Fruit fly (Drosophila melanogaster) whole organism, embryonic: Measurements from ENCODE around the gene CG4839.

Source experiments
- Atf6 ChIP-seq: fragments of 200-800 bp; sonication (Bioruptor generic); IDR thresholded peaks from 2 replicates; pipeline ENCODE4 v1.3.6; 2022; ENCODE audit warnings: missing biosample characterization, missing genetic modification characterization
- Awh ChIP-seq: fragments of 200-800 bp; sonication (Bioruptor generic); IDR thresholded peaks from 2 replicates; pipeline ENCODE4, ENCODE4 v1.3.6; 2022; ENCODE audit warnings: missing biosample characterization, missing genetic modification characterization
- CG12942 ChIP-seq: fragments of 200-800 bp; sonication (Bioruptor generic); optimal IDR thresholded peaks from 3 replicates; lab custom pipeline; 2016; ENCODE audit warnings: missing biosample characterization, missing genetic modification characterization
- CG14050 ChIP-seq: fragments of 200-800 bp; sonication (Bioruptor generic); IDR thresholded peaks from 3 replicates; pipeline ENCODE4 v1.3.6; 2022; ENCODE audit warnings: missing biosample characterization, missing genetic modification characterization
- CG15011 ChIP-seq: fragments of 200-800 bp; sonication (Bioruptor generic); optimal IDR thresholded peaks from 3 replicates; lab custom pipeline; 2018; ENCODE audit warnings: missing biosample characterization, mild to moderate bottlenecking, missing genetic modification characterization
- CG15601 ChIP-seq: fragments of 200-800 bp; sonication (Bioruptor generic); optimal IDR thresholded peaks from 3 replicates; lab custom pipeline; 2019; ENCODE audit warnings: missing biosample characterization, mild to moderate bottlenecking, missing genetic modification characterization, moderate library complexity
- CG15696 ChIP-seq: fragments of 200-800 bp; sonication (Bioruptor generic); optimal IDR thresholded peaks from 2 replicates; lab custom pipeline; 2019; ENCODE audit warnings: missing biosample characterization, mild to moderate bottlenecking, missing genetic modification characterization, moderate library complexity
- CG16815 ChIP-seq: fragments of 200-800 bp; sonication (Bioruptor generic); optimal IDR thresholded peaks from 3 replicates; lab custom pipeline; 2017; ENCODE audit warnings: missing biosample characterization, mild to moderate bottlenecking, missing genetic modification characterization
- CG17328 ChIP-seq: fragments of 200-800 bp; sonication (Bioruptor generic); IDR thresholded peaks from 2 replicates; pipeline ENCODE4 v1.3.6; 2022; ENCODE audit warnings: missing biosample characterization, missing genetic modification characterization
- CG17829 ChIP-seq: fragments of 200-800 bp; optimal IDR thresholded peaks from 2 replicates; lab custom pipeline; 2019; ENCODE audit warnings: missing biosample characterization, mild to moderate bottlenecking, missing genetic modification characterization, moderate library complexity
- CG18011 ChIP-seq: fragments of 200-800 bp; sonication (Bioruptor generic); optimal IDR thresholded peaks from 2 replicates; lab custom pipeline; 2017; ENCODE audit warnings: missing biosample characterization, missing genetic modification characterization, mild to moderate bottlenecking, moderate library complexity, missing genotype
- CG18619 ChIP-seq: fragments of 200-800 bp; sonication (Bioruptor generic); optimal IDR thresholded peaks from 3 replicates; lab custom pipeline; 2017; ENCODE audit warnings: missing biosample characterization, mild to moderate bottlenecking, missing genetic modification characterization
- CG2129 ChIP-seq: fragments of 200-800 bp; sonication (Bioruptor generic); IDR thresholded peaks from 2 replicates; pipeline ENCODE4 v1.3.6; 2022; ENCODE audit warnings: missing biosample characterization, missing genetic modification characterization; ENCODE audit not compliant: partially characterized antibody
- CG31224 ChIP-seq: fragments of 200-800 bp; sonication (Bioruptor generic); IDR thresholded peaks from 2 replicates; pipeline ENCODE4 v1.3.6; 2022; ENCODE audit warnings: missing biosample characterization, missing genetic modification characterization
- CG34224 ChIP-seq: fragments of 200-800 bp; sonication (Bioruptor generic); IDR thresholded peaks from 3 replicates; pipeline ENCODE4 v1.3.6; 2022; ENCODE audit warnings: missing biosample characterization, missing genetic modification characterization; ENCODE audit not compliant: partially characterized antibody
- CG4617 ChIP-seq: fragments of 200-800 bp; sonication (Bioruptor generic); optimal IDR thresholded peaks from 3 replicates; lab custom pipeline; 2016; ENCODE audit warnings: missing biosample characterization, missing genetic modification characterization, borderline replicate concordance
- CG4707 ChIP-seq: fragments of 200-800 bp; sonication (Bioruptor generic); optimal IDR thresholded peaks from 2 replicates; lab custom pipeline; 2018; ENCODE audit warnings: missing biosample characterization, mild to moderate bottlenecking, missing genetic modification characterization, moderate library complexity
- CG6654 ChIP-seq: fragments of 200-800 bp; sonication (Bioruptor generic); optimal IDR thresholded peaks from 2 replicates; lab custom pipeline; 2017; ENCODE audit warnings: missing biosample characterization, mild to moderate bottlenecking, missing genetic modification characterization
- CG8478 ChIP-seq: fragments of >200 bp; optimal IDR thresholded peaks from 2 replicates; lab custom pipeline; 2018
- CG9609 ChIP-seq: fragments of 200-800 bp; sonication (Bioruptor generic); optimal IDR thresholded peaks from 3 replicates; lab custom pipeline; 2016; ENCODE audit warnings: missing biosample characterization, missing genetic modification characterization
- CHES-1-like ChIP-seq: fragments of 200-800 bp; sonication (Bioruptor generic); optimal IDR thresholded peaks from 2 replicates; lab custom pipeline; 2016; ENCODE audit warnings: missing biosample characterization, missing genetic modification characterization
- CTCF ChIP-seq: fragments of 200-800 bp; sonication (Bioruptor generic); optimal IDR thresholded peaks from 2 replicates; lab custom pipeline; 2017; ENCODE audit warnings: missing biosample characterization, mild to moderate bottlenecking, missing genetic modification characterization, moderate library complexity
- CrebB ChIP-seq: fragments of 200-800 bp; sonication (Bioruptor generic); optimal IDR thresholded peaks from 3 replicates; lab custom pipeline; 2018; ENCODE audit warnings: missing biosample characterization, mild to moderate bottlenecking, missing genetic modification characterization
- Elba2 ChIP-seq: fragments of 200-800 bp; sonication (Bioruptor generic); optimal IDR thresholded peaks from 3 replicates; lab custom pipeline; 2016; ENCODE audit warnings: missing biosample characterization, missing genetic modification characterization
- Fer3 ChIP-seq: fragments of 200-800 bp; sonication (Bioruptor generic); optimal IDR thresholded peaks from 2 replicates; lab custom pipeline; 2018; ENCODE audit warnings: missing biosample characterization, mild to moderate bottlenecking, missing genetic modification characterization, moderate library complexity
- HLH4C ChIP-seq: fragments of 200-800 bp; sonication (Bioruptor generic); IDR thresholded peaks from 3 replicates; pipeline ENCODE4 v1.3.6; 2022; ENCODE audit warnings: missing biosample characterization, missing genetic modification characterization; ENCODE audit not compliant: partially characterized antibody
- HLHmδ ChIP-seq: fragments of 200-800 bp; sonication (Bioruptor generic); optimal IDR thresholded peaks from 2 replicates; lab custom pipeline; 2018; ENCODE audit warnings: missing biosample characterization, mild to moderate bottlenecking, missing genetic modification characterization, moderate library complexity
- Mrtf ChIP-seq: fragments of 200-800 bp; sonication (Bioruptor generic); IDR thresholded peaks from 3 replicates; pipeline ENCODE4 v1.3.6; 2022; ENCODE audit warnings: missing biosample characterization, missing genetic modification characterization
- NfI ChIP-seq: fragments of 200-800 bp; sonication (Bioruptor generic); optimal IDR thresholded peaks from 3 replicates; lab custom pipeline; 2018; ENCODE audit warnings: missing biosample characterization, mild to moderate bottlenecking, missing genetic modification characterization, moderate library complexity
- Spps ChIP-seq: fragments of 200-800 bp; sonication (Bioruptor generic); optimal IDR thresholded peaks from 2 replicates; lab custom pipeline; 2018; ENCODE audit warnings: missing biosample characterization, mild to moderate bottlenecking, missing genetic modification characterization
- TFAM ChIP-seq: fragments of 200-800 bp; sonication (Bioruptor generic); optimal IDR thresholded peaks from 2 replicates; lab custom pipeline; 2017; ENCODE audit warnings: missing biosample characterization, missing genetic modification characterization, inconsistent platforms
- abd-A ChIP-seq: fragments of 200-800 bp; sonication (Bioruptor generic); optimal IDR thresholded peaks from 3 replicates; lab custom pipeline; 2019; ENCODE audit warnings: missing biosample characterization, mild to moderate bottlenecking, missing genetic modification characterization, moderate library complexity
- az2 ChIP-seq: fragments of 200-800 bp; sonication (Bioruptor generic); optimal IDR thresholded peaks from 3 replicates; lab custom pipeline; 2016; ENCODE audit warnings: missing biosample characterization, missing genetic modification characterization
- cato ChIP-seq: fragments of 200-800 bp; sonication (Bioruptor generic); optimal IDR thresholded peaks from 2 replicates; lab custom pipeline; 2016; ENCODE audit warnings: missing biosample characterization, missing genetic modification characterization, borderline replicate concordance
- chinmo ChIP-seq: fragments of 200-800 bp; sonication (Bioruptor generic); IDR thresholded peaks from 4 replicates; pipeline ENCODE4 v1.3.6; 2022; ENCODE audit warnings: missing biosample characterization, missing genetic modification characterization; ENCODE audit not compliant: partially characterized antibody
- cwo ChIP-seq: fragments of 200-800 bp; sonication (Bioruptor generic); optimal IDR thresholded peaks from 3 replicates; lab custom pipeline; 2017; ENCODE audit warnings: missing biosample characterization, missing genetic modification characterization, mild to moderate bottlenecking, moderate library complexity, missing genetic modification reagents
- da ChIP-seq: fragments of 200-800 bp; sonication (Bioruptor generic); optimal IDR thresholded peaks from 2 replicates; lab custom pipeline; 2016; ENCODE audit warnings: missing biosample characterization, missing genetic modification characterization
- dysf ChIP-seq: fragments of 200-800 bp; sonication (Bioruptor generic); IDR thresholded peaks from 3 replicates; pipeline ENCODE4 v1.3.6; 2022; ENCODE audit warnings: missing biosample characterization, missing genetic modification characterization
- fd96Cb ChIP-seq: fragments of 200-800 bp; sonication (Bioruptor generic); optimal IDR thresholded peaks from 2 replicates; lab custom pipeline; 2018; ENCODE audit warnings: missing biosample characterization, mild to moderate bottlenecking, missing genetic modification characterization, moderate library complexity
- gce ChIP-seq: fragments of 200-800 bp; sonication (Bioruptor generic); IDR thresholded peaks from 3 replicates; pipeline ENCODE4 v1.3.6; 2022; ENCODE audit warnings: missing biosample characterization, missing genetic modification characterization
- gsb ChIP-seq: fragments of 200-800 bp; sonication (Bioruptor generic); IDR thresholded peaks from 2 replicates; pipeline ENCODE4 v1.3.6; 2022; ENCODE audit warnings: missing biosample characterization, missing genetic modification characterization
- lilli ChIP-seq: fragments of 200-800 bp; sonication (Bioruptor generic); optimal IDR thresholded peaks from 3 replicates; lab custom pipeline; 2016; ENCODE audit warnings: missing biosample characterization, missing genetic modification characterization
- mirr ChIP-seq: fragments of 200-800 bp; sonication (Bioruptor generic); optimal IDR thresholded peaks from 3 replicates; lab custom pipeline; 2018; ENCODE audit warnings: missing biosample characterization, mild to moderate bottlenecking, missing genetic modification characterization
- mld ChIP-seq: fragments of 200-800 bp; sonication (Bioruptor generic); IDR thresholded peaks from 3 replicates; pipeline ENCODE4 v1.3.6; 2022; ENCODE audit warnings: missing biosample characterization, missing genetic modification characterization; ENCODE audit not compliant: partially characterized antibody
- pb ChIP-seq: fragments of 200-800 bp; sonication (Bioruptor generic); optimal IDR thresholded peaks from 3 replicates; lab custom pipeline; 2016; ENCODE audit warnings: missing biosample characterization, missing genetic modification characterization
- psq ChIP-seq: fragments of 200-800 bp; sonication (Bioruptor generic); optimal IDR thresholded peaks from 2 replicates; lab custom pipeline; 2017; ENCODE audit warnings: missing biosample characterization, missing genetic modification characterization
- rib ChIP-seq: fragments of 200-800 bp; sonication (Bioruptor generic); IDR thresholded peaks from 2 replicates; pipeline ENCODE4 v1.3.6; 2022; ENCODE audit warnings: missing biosample characterization, missing genetic modification characterization
- seq ChIP-seq: fragments of 200-800 bp; sonication (Bioruptor generic); IDR thresholded peaks from 2 replicates; pipeline ENCODE4 v1.3.6; 2022; ENCODE audit warnings: missing biosample characterization, missing genetic modification characterization
- sisA ChIP-seq: fragments of 200-800 bp; sonication (Bioruptor generic); IDR thresholded peaks from 2 replicates; pipeline ENCODE4 v1.3.6; 2022; ENCODE audit warnings: missing biosample characterization, missing genetic modification characterization
- sob ChIP-seq: fragments of 200-800 bp; sonication (Bioruptor generic); IDR thresholded peaks from 2 replicates; pipeline ENCODE4 v1.3.6; 2022; ENCODE audit warnings: missing biosample characterization, missing genetic modification characterization
- sr ChIP-seq: fragments of 200-800 bp; sonication (Bioruptor generic); IDR thresholded peaks from 3 replicates; pipeline ENCODE4 v1.3.6; 2022; ENCODE audit warnings: missing biosample characterization, missing genetic modification characterization
- zen ChIP-seq: fragments of 200-800 bp; sonication (Bioruptor generic); optimal IDR thresholded peaks from 3 replicates; lab custom pipeline; 2018; ENCODE audit warnings: missing biosample characterization, mild to moderate bottlenecking, missing genetic modification characterization, moderate library complexity

CG4839 gene

dm6 chr2L:10143334-10143733, 1.2 kb upstream of the CG4839 start (continued):
- TF ChIP-seq rib = no peak
- no peak for TF ChIP-seq CG31224 (GFP tag; lab: Robert Waterston, UW)
- TF ChIP-seq TFAM = no peak
- TF ChIP-seq Mrtf (GFP tag; lab: Robert Waterston, UW) = no peak
- TF ChIP-seq abd-A (tag; lab: Kevin White, UChicago) = no peak
- TF ChIP-seq dysf (GFP tag; lab: Robert Waterston, UW) = peak; percentile 51; the same call in 1 of the 3 replicates
- peak; percentile 58 for TF ChIP-seq Fer3
- TF ChIP-seq HLHmδ = no peak
- TF ChIP-seq Atf6 (GFP tag; lab: Robert Waterston, UW) = 0 out of 2 replicates have a peak, but pooled peaks have one; percentile 32
- TF ChIP-seq da (GFP tag; lab: Kevin White, UChicago) = no peak
- no peak for TF ChIP-seq Elba2
- TF ChIP-seq sr (GFP tag; lab: Robert Waterston, UW) = peak; percentile 52; the same call in 2 of the 3 replicates
- no peak for TF ChIP-seq CG6654 (GFP tag; lab: Kevin White, UChicago)
- TF ChIP-seq sob (GFP tag; lab: Robert Waterston, UW) = no peak
- TF ChIP-seq CG15696 (tag; lab: Kevin White, UChicago) = no peak
- TF ChIP-seq CG8478 = peak; percentile 63
- TF ChIP-seq sisA = no peak
- TF ChIP-seq CG2129 (GFP tag; lab: Robert Waterston, UW) = no peak
- TF ChIP-seq CG4617 = no peak
- no peak for TF ChIP-seq CHES-1-like
- TF ChIP-seq CG4707 (GFP tag; lab: Kevin White, UChicago) = no peak
- TF ChIP-seq CG17829 = peak; percentile 28
- TF ChIP-seq pb (GFP tag; lab: Kevin White, UChicago) = peak; percentile 32
- no peak for TF ChIP-seq HLH4C (GFP tag; lab: Robert Waterston, UW)
- no peak for TF ChIP-seq CG34224 (GFP tag; lab: Robert Waterston, UW)
- TF ChIP-seq mld = no peak
- no peak for TF ChIP-seq chinmo (GFP tag; lab: Robert Waterston, UW)
- TF ChIP-seq CrebB (tag; lab: Kevin White, UChicago) = no peak
- TF ChIP-seq gce (GFP tag; lab: Robert Waterston, UW) = no peak; the same call in 2 of the 3 replicates
- TF ChIP-seq Spps (tag; lab: Kevin White, UChicago) = no peak
- peak; percentile 18 for TF ChIP-seq CTCF (GFP tag; lab: Kevin White, UChicago)
- no peak for TF ChIP-seq lilli
- TF ChIP-seq CG15011 (GFP tag; lab: Kevin White, UChicago) = peak; percentile 55
- peak; percentile 55 for TF ChIP-seq Awh (GFP tag; lab: Robert Waterston, UW)
- no peak for TF ChIP-seq cato (GFP tag; lab: Kevin White, UChicago)
- TF ChIP-seq CG16815 (GFP tag; lab: Kevin White, UChicago) = no peak
- TF ChIP-seq CG15601 (tag; lab: Kevin White, UChicago) = no peak
- no peak for TF ChIP-seq NfI
- 0 out of 2 replicates have a peak, but pooled peaks have one; percentile 30 for TF ChIP-seq gsb (GFP tag; lab: Robert Waterston, UW)
- TF ChIP-seq psq (GFP tag; lab: Kevin White, UChicago) = no peak
- no peak for TF ChIP-seq CG18011 (GFP tag; lab: Kevin White, UChicago)
- no peak for TF ChIP-seq CG12942 (GFP tag; lab: Kevin White, UChicago)
- no peak for TF ChIP-seq CG17328 (GFP tag; lab: Robert Waterston, UW)
- TF ChIP-seq az2 (GFP tag; lab: Kevin White, UChicago) = no peak
- no peak for TF ChIP-seq CG18619 (GFP tag; lab: Kevin White, UChicago)
- TF ChIP-seq zen (tag; lab: Kevin White, UChicago) = peak; percentile 1
- peak; percentile 13 for TF ChIP-seq cwo (GFP tag; lab: Kevin White, UChicago)
- peak; percentile 5 for TF ChIP-seq fd96Cb
- no peak for TF ChIP-seq seq (GFP tag; lab: Robert Waterston, UW)
- no peak for TF ChIP-seq CG9609
- TF ChIP-seq mirr = peak; percentile 72
- TF ChIP-seq CG14050 = no peak
